Worm (Caenorhabditis elegans): ENCODE results near the gene lec-2.

DNA sequence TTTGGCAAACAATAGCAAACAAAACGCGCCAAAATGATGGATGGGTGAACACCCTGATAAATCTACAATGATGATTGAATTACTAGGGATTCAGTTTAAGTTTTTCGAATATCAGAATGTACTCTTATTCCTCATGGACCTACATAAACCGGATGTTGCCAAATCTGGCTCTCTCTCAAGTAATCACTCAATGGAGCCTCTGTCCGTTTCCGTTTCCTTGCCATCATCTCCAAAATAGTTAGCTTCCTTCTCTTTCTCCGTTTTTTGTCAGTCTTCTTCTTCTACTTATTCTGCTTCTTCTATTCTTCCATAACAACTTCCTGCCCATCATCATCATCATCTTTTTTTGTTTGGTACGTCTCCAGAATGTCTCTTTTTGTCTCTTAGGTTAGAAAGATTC lies 50.7 kb downstream of the lec-2 start:
- TF ChIP-seq dmd-9 (GFP tag; IDR thresholded peaks at IDR 0.05) (no peak), lsy-2 (tag; optimal IDR thresholded peaks at IDR 0.05) (no peak), ceh-62 (tag; optimal IDR thresholded peaks at IDR 0.05) (no peak), ceh-32 (tag; optimal IDR thresholded peaks at IDR 0.05; ENCODE audit: poor library complexity) (no peak), F49E8.2 (tag; optimal IDR thresholded peaks at IDR 0.05; ENCODE audit: borderline replicate concordance) (no peak), aly-2 (tag; optimal IDR thresholded peaks at IDR 0.05) (no peak), hlh-11 (tag; optimal IDR thresholded peaks at IDR 0.05) (no peak)
